Worm (Caenorhabditis elegans): ENCODE measurements around the gene C38C3.6.

C38C3.6 gene

DNA sequence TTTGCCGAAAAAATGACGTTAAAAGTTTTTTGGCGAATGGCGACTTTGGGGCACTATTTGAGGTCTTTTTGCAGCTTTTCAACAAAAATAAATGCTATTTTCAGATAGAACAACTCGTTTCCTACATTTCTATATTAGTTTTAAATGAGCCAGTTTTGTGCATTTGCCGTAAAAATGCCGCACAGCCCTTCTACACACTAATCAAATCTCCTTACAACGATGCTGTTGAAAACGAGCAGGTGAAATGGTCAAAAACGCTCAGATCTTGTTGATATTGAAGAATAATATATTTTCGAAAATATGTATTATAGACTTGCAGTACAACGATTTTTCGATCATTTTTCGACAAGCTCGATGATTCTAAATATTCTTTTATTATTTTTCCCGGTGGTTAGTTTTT is 36.6 kb downstream of the C38C3.6 start, which contains the start of gene chil-14:
Gene chil-14, plus strand, starts transcription at position 301 of the 400 bp plus-strand sequence.
- TF ChIP-seq lsl-1 (GFP tag; optimal IDR thresholded peaks at IDR 0.05) (no peak), sea-2 (GFP tag; IDR thresholded peaks at IDR 0.05) (no peak), madf-3 (GFP tag; IDR thresholded peaks at IDR 0.05) (no peak), rec-8 (tag; optimal IDR thresholded peaks at IDR 0.05) (no peak), Y67H2A.10 (GFP tag; conservative IDR thresholded peaks at IDR 0.05) (no peak), lin-54 (GFP tag; optimal IDR thresholded peaks at IDR 0.05) (no peak), unc-130 (GFP tag; optimal IDR thresholded peaks at IDR 0.05) (no peak), efl-1 (GFP tag; optimal IDR thresholded peaks at IDR 0.05) (no peak), tbx-9 (tag; optimal IDR thresholded peaks at IDR 0.05; ENCODE audit: borderline replicate concordance) (no peak), snpc-1.3 (tag; optimal IDR thresholded peaks at IDR 0.05; ENCODE audit: insufficient read depth) (no peak), B0336.3 (GFP tag; IDR thresholded peaks at IDR 0.05) (no peak), ama-1 (optimal IDR thresholded peaks at IDR 0.05) (no peak), ama-1 (GFP tag; optimal IDR thresholded peaks at IDR 0.05) (no peak), hmg-1.2 (GFP tag; IDR thresholded peaks at IDR 0.05) (no peak), lsy-27 (tag; optimal IDR thresholded peaks at IDR 0.05; ENCODE audit: borderline replicate concordance, insufficient read depth) (no peak), T07F8.4 (tag; optimal IDR thresholded peaks at IDR 0.05) (no peak), F52B5.7 (tag; optimal IDR thresholded peaks at IDR 0.05) (no peak)

DNA sequence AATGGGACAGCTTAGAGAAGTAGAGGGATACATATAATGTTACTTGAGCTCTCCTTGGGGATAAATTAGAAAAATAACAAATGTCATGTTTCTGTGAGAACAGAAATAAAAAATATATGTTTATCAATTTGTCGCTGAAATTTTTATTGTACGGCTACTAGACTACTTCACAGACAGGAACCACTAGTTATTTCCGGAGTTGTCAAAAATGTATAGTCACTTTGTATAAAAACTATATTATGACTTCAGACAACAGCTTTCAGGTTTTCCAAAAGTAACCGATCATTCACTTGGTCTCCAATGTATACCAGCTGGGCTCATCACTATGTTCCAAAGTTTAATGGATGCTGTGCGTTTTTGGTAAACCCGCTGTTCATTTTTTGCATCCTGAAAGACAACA is 40.1 kb downstream of the C38C3.6 start, which contains the start of gene srj-23:
Gene srj-23, plus strand, starts transcription at position 301 of the 400 bp plus-strand sequence.
- no peak for TF ChIP-seq zim-3 (tag; optimal IDR thresholded peaks at IDR 0.05)
- no peak for TF ChIP-seq B0019.2 (GFP tag; conservative IDR thresholded peaks at IDR 0.05)
- TF ChIP-seq ceh-79 (tag; optimal IDR thresholded peaks at IDR 0.05), result no peak
- no peak for TF ChIP-seq F33H1.4 (GFP tag; IDR thresholded peaks at IDR 0.05)
- no peak for TF ChIP-seq bed-2 (GFP tag; IDR thresholded peaks at IDR 0.05)
- TF ChIP-seq T26A5.8 (tag; optimal IDR thresholded peaks at IDR 0.05), result no peak
- TF ChIP-seq unc-130 (GFP tag; optimal IDR thresholded peaks at IDR 0.05), result no peak
- no peak for TF ChIP-seq him-1 (tag; optimal IDR thresholded peaks at IDR 0.05)
- TF ChIP-seq cebp-2 (GFP tag; IDR thresholded peaks at IDR 0.05), result no peak
- TF ChIP-seq K12H6.12 (tag; optimal IDR thresholded peaks at IDR 0.05), result no peak
- TF ChIP-seq ztf-28 (GFP tag; IDR thresholded peaks at IDR 0.05), result no peak
- TF ChIP-seq bed-1 (GFP tag; IDR thresholded peaks at IDR 0.05), result no peak
- no peak for TF ChIP-seq sdz-38 (tag; optimal IDR thresholded peaks at IDR 0.05)
- no peak for TF ChIP-seq tbp1 (GFP tag; optimal IDR thresholded peaks at IDR 0.05)
- no peak for TF ChIP-seq ceh-91 (GFP tag; IDR thresholded peaks at IDR 0.05)
- TF ChIP-seq F55B11.4 (tag; optimal IDR thresholded peaks at IDR 0.05; ENCODE audit: borderline replicate concordance, insufficient read depth), result no peak
- no peak for TF ChIP-seq lin-35 (GFP tag; optimal IDR thresholded peaks at IDR 0.05)
- TF ChIP-seq D2030.7 (GFP tag; IDR thresholded peaks at IDR 0.05), result no peak
- TF ChIP-seq ceh-40 (GFP tag; IDR thresholded peaks at IDR 0.05), result no peak
- no peak for TF ChIP-seq ztf-6 (GFP tag; IDR thresholded peaks at IDR 0.05)

DNA sequence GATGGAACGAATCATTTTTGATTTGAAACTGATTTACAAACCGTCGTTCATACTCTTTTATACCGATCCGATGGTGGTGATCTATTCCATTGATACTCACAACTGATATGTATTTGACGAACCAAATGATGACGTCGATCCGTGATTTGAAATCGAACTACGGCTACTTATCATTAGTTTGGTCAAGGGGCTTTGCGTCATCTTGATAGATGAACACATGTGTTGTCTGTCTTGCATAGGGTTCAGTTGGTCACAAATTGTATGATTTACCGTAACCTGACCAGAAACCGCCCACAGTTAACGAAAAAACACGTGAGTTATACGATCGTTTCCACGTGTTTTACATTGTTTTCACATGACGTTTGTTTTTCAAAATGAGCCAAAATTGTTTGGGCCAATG is 41.2 kb downstream of the C38C3.6 start, which contains the start of gene cnc-2:
Gene cnc-2, minus strand, starts transcription at position 24 of the 400 bp plus-strand sequence.
- no peak for TF ChIP-seq ztf-25 (GFP tag; IDR thresholded peaks at IDR 0.05)
- TF ChIP-seq lin-54 (GFP tag; optimal IDR thresholded peaks at IDR 0.05), result no peak
- no peak for TF ChIP-seq C06A6.2 (GFP tag; conservative IDR thresholded peaks at IDR 0.05)
- TF ChIP-seq zim-3 (tag; optimal IDR thresholded peaks at IDR 0.05), result no peak
- TF ChIP-seq somi-1 (GFP tag; optimal IDR thresholded peaks at IDR 0.05), result no peak
- TF ChIP-seq T07F8.4 (tag; optimal IDR thresholded peaks at IDR 0.05), result no peak
- no peak for TF ChIP-seq athp-1 (tag; optimal IDR thresholded peaks at IDR 0.05)
- no peak for TF ChIP-seq madf-10 (tag; optimal IDR thresholded peaks at IDR 0.05)
- TF ChIP-seq hlh-26 (GFP tag; conservative IDR thresholded peaks at IDR 0.05), result no peak
- no peak for TF ChIP-seq nfya-2 (GFP tag; IDR thresholded peaks at IDR 0.05)
- no peak for TF ChIP-seq ceh-27 (GFP tag; optimal IDR thresholded peaks at IDR 0.05)
- no peak for TF ChIP-seq cebp-2 (GFP tag; IDR thresholded peaks at IDR 0.05)
- TF ChIP-seq aptf-3 (GFP tag; IDR thresholded peaks at IDR 0.05), result no peak

All from whole organism, young adult.